Worm (Caenorhabditis elegans): ENCODE measurements around the gene dct-14.

dct-14 gene

DNA sequence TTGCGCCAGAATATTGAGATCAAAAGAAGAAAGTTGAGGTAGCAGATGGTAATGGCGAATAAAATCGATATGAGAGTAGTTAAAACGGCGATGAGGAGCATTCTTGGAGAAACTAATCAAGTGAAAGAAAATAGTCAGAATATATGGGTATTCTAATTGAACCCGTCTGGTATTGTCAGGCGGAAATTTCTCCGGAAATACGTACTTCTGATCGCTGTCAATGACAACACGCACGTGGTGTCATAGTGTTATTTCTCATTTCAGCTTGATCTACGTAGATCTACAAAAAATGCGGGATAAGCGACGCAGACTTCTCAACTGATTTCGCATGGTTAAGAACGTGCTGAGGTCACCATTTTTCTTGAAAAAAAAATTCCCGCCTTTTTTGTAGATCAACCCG, 7.9 kb downstream of the dct-14 start, which contains the start of gene srbc-79:
Gene srbc-79, minus strand, starts transcription at position 101 of the 400 bp plus-strand sequence.
- TF ChIP-seq unc-130 (GFP tag; optimal IDR thresholded peaks at IDR 0.05) (no peak), ceh-79 (tag; optimal IDR thresholded peaks at IDR 0.05) (no peak), nfya-2 (GFP tag; IDR thresholded peaks at IDR 0.05) (no peak), zim-3 (tag; optimal IDR thresholded peaks at IDR 0.05) (no peak), F55B11.4 (tag; optimal IDR thresholded peaks at IDR 0.05; ENCODE audit: borderline replicate concordance, insufficient read depth) (no peak), C06A6.2 (GFP tag; conservative IDR thresholded peaks at IDR 0.05) (no peak), egrh-3 (GFP tag; IDR thresholded peaks at IDR 0.05) (no peak)

DNA sequence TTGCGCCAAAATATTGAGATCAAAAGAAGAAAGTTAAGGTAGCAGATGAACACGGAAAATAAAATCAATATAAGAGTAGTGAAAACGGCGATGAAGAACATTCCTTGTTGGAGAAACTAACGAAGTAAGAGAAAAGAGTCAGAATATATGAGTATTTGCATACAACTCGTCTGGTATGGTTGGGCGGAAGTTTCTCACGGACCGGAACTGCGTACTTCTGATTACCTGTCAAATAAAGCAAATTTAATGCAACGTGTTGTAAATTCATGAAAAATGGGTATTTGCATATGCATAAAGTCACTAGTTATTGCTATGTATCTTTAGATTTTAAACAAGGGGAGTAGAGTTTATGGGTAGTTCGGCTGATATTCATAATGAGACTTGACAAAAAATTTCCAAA, 11.2 kb downstream of the dct-14 start, which contains the start of gene srbc-78:
Gene srbc-78, minus strand, starts transcription at position 101 of the 400 bp plus-strand sequence.
- TF ChIP-seq madf-8 (GFP tag; conservative IDR thresholded peaks at IDR 0.05) (no peak), ceh-79 (tag; optimal IDR thresholded peaks at IDR 0.05) (no peak), snpc-4 (GFP tag; optimal IDR thresholded peaks at IDR 0.05) (no peak), snpc-4 (tag; optimal IDR thresholded peaks at IDR 0.05) (no peak), cebp-2 (GFP tag; IDR thresholded peaks at IDR 0.05) (no peak), B0019.2 (GFP tag; conservative IDR thresholded peaks at IDR 0.05) (no peak), let-607 (tag; optimal IDR thresholded peaks at IDR 0.05) (no peak), tbx-9 (tag; optimal IDR thresholded peaks at IDR 0.05; ENCODE audit: borderline replicate concordance) (no peak), tlf-1 (GFP tag; optimal IDR thresholded peaks at IDR 0.05) (no peak), F23B12.7 (tag; optimal IDR thresholded peaks at IDR 0.05; ENCODE audit: insufficient read depth) (no peak), hmg-20 (GFP tag; IDR thresholded peaks at IDR 0.05) (no peak), ceh-58 (GFP tag; IDR thresholded peaks at IDR 0.05) (no peak), F57C9.4 (tag; optimal IDR thresholded peaks at IDR 0.05) (no peak), D2030.7 (GFP tag; IDR thresholded peaks at IDR 0.05) (no peak)

DNA sequence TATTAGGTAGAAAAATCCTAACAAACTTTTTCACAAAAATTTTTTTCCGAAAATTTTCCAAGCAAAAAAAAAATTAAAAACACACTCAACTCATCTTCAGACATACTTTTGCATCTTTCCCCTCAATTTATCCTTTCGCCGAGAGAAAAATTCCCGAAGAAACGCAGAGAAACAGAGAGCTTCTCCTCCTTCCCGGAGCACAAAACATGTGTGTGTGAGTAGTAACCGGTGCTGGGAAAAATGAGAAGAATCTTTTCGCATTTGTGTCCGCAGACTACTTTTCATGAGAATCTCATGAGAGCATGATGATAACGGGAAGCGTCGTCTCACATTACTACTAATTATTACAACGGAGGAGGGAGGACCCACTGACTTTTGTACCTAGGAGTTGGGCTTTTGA, 13.8 kb downstream of the dct-14 start:
- no peak for TF ChIP-seq egl-44 (GFP tag; IDR thresholded peaks at IDR 0.05)
- TF ChIP-seq lsl-1 (GFP tag; optimal IDR thresholded peaks at IDR 0.05): no peak
- TF ChIP-seq K11D2.4 (GFP tag; IDR thresholded peaks at IDR 0.05): no peak

DNA sequence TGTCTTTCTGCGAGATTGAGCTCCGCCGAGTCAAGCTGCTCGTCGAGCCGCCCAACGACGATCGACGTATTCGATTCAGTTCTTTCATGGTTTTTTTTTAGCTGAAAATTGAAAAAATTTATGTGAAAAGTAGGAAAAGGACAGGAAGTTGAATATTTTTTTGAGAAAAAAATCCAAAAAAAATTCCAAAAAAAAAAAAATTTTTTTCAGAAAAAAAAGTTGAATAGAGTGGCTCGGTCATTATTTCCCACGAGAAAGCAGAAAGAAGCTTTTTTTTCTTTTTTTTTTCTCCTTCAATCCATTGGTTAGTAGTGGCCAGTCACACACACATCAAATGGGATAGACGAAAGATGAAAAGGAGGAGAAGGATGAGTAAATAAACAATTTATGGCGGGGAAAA, 15.0 kb downstream of the dct-14 start, which contains the start of gene dhcr-7:
Gene dhcr-7, minus strand, starts transcription at position 101 of the 400 bp plus-strand sequence.
- TF ChIP-seq lag-1 (GFP tag; IDR thresholded peaks at IDR 0.05) (no peak), mxl-1 (tag; optimal IDR thresholded peaks at IDR 0.05) (no peak), snpc-1.1 (tag; optimal IDR thresholded peaks at IDR 0.05; ENCODE audit: insufficient read depth) (no peak), lin-26 (GFP tag; IDR thresholded peaks at IDR 0.05) (no peak), rcor-1 (GFP tag; IDR thresholded peaks at IDR 0.05) (no peak), nfyb-1 (GFP tag; IDR thresholded peaks at IDR 0.05) (no peak), atf-7 (tag; optimal IDR thresholded peaks at IDR 0.05) (no peak), egl-18 (GFP tag; IDR thresholded peaks at IDR 0.05) (no peak), nhr-179 (tag; optimal IDR thresholded peaks at IDR 0.05) (no peak), repo-1 (tag; optimal IDR thresholded peaks at IDR 0.05) (no peak), bed-1 (GFP tag; IDR thresholded peaks at IDR 0.05) (no peak), attf-6 (GFP tag; IDR thresholded peaks at IDR 0.05) (no peak), ztf-3 (GFP tag; optimal IDR thresholded peaks at IDR 0.05) (no peak), aptf-3 (GFP tag; IDR thresholded peaks at IDR 0.05) (no peak), let-607 (tag; optimal IDR thresholded peaks at IDR 0.05) (no peak), dpl-1 (GFP tag; optimal IDR thresholded peaks at IDR 0.05) (no peak), T07F8.4 (tag; optimal IDR thresholded peaks at IDR 0.05) (no peak)
